Fruit fly (Drosophila melanogaster) whole organism, embryonic: ENCODE results near the gene Polr1D.

Experiments used
- Adf1 ChIP-seq: fragments of 200-800 bp; sonication (Bioruptor generic); IDR thresholded peaks from 2 replicates; pipeline ENCODE4 v1.3.6; 2022; ENCODE audit warnings: missing biosample characterization, missing genetic modification characterization
- CG14667 ChIP-seq: fragments of 200-800 bp; sonication (Bioruptor generic); IDR thresholded peaks from 2 replicates; pipeline ENCODE4 v1.3.6; 2022; ENCODE audit warnings: missing biosample characterization, missing genetic modification characterization
- CG1602 ChIP-seq: fragments of 200-800 bp; sonication (Bioruptor generic); optimal IDR thresholded peaks from 3 replicates; lab custom pipeline; 2016; ENCODE audit warnings: missing biosample characterization, missing genetic modification characterization
- CG1603 ChIP-seq: fragments of 200-800 bp; sonication (Bioruptor generic); optimal IDR thresholded peaks from 2 replicates; lab custom pipeline; 2019; ENCODE audit warnings: missing biosample characterization, mild to moderate bottlenecking, missing genetic modification characterization, moderate library complexity
- CG16815 ChIP-seq: fragments of 200-800 bp; sonication (Bioruptor generic); optimal IDR thresholded peaks from 3 replicates; lab custom pipeline; 2017; ENCODE audit warnings: missing biosample characterization, mild to moderate bottlenecking, missing genetic modification characterization
- CG17829 ChIP-seq: fragments of 200-800 bp; optimal IDR thresholded peaks from 2 replicates; lab custom pipeline; 2019; ENCODE audit warnings: missing biosample characterization, mild to moderate bottlenecking, missing genetic modification characterization, moderate library complexity
- CG18262 ChIP-seq: fragments of 200-800 bp; optimal IDR thresholded peaks from 3 replicates; lab custom pipeline; 2019; ENCODE audit warnings: missing biosample characterization, mild to moderate bottlenecking, missing genetic modification characterization, moderate library complexity
- CG32772 ChIP-seq: fragments of 200-800 bp; sonication (Bioruptor generic); IDR thresholded peaks from 2 replicates; pipeline ENCODE4 v1.3.6; 2022; ENCODE audit warnings: missing biosample characterization, missing genetic modification characterization
- CG33557 ChIP-seq: fragments of 200-800 bp; sonication (Bioruptor generic); optimal IDR thresholded peaks from 2 replicates; lab custom pipeline; 2019; ENCODE audit warnings: missing biosample characterization, mild to moderate bottlenecking, missing genetic modification characterization, moderate library complexity
- CG6175 ChIP-seq: fragments of 200-800 bp; sonication (Bioruptor generic); IDR thresholded peaks from 3 replicates; pipeline ENCODE4 v1.3.6; 2022; ENCODE audit warnings: missing biosample characterization, missing genetic modification characterization
- CG6654 ChIP-seq: fragments of 200-800 bp; sonication (Bioruptor generic); optimal IDR thresholded peaks from 2 replicates; lab custom pipeline; 2017; ENCODE audit warnings: missing biosample characterization, mild to moderate bottlenecking, missing genetic modification characterization
- CG6765 ChIP-seq: fragments of 200-800 bp; sonication (Bioruptor generic); optimal IDR thresholded peaks from 3 replicates; lab custom pipeline; 2017; ENCODE audit warnings: missing biosample characterization, mild to moderate bottlenecking, missing genetic modification characterization
- CG6813 ChIP-seq: fragments of 200-800 bp; sonication (Bioruptor generic); optimal IDR thresholded peaks from 2 replicates; lab custom pipeline; 2017; ENCODE audit warnings: missing biosample characterization, missing genetic modification characterization, mild to moderate bottlenecking, moderate library complexity, missing genetic modification reagents
- CG8290 ChIP-seq, 3 experiments: fragments of 200-800 bp; sonication (Bioruptor generic); optimal IDR thresholded peaks; 2 replicates each; lab custom pipeline; 2016 to 2019; ENCODE audit warnings: missing biosample characterization in 3 of 3, missing genetic modification characterization in 3 of 3, mild to moderate bottlenecking in 2 of 3, moderate library complexity in 1 of 3
- CG8478 ChIP-seq: fragments of >200 bp; optimal IDR thresholded peaks from 2 replicates; lab custom pipeline; 2018
- D19A ChIP-seq: fragments of 200-800 bp; optimal IDR thresholded peaks from 3 replicates; lab custom pipeline; 2019; ENCODE audit warnings: missing biosample characterization, mild to moderate bottlenecking, missing genetic modification characterization, moderate library complexity
- Dad ChIP-seq: fragments of 200-800 bp; sonication (Bioruptor generic); optimal IDR thresholded peaks from 3 replicates; lab custom pipeline; 2016; ENCODE audit warnings: missing biosample characterization, missing genetic modification characterization
- Deaf1 ChIP-seq: fragments of 200-800 bp; optimal IDR thresholded peaks from 3 replicates; lab custom pipeline; 2019; ENCODE audit warnings: missing biosample characterization, mild to moderate bottlenecking, missing genetic modification characterization, moderate library complexity
- HLHmδ ChIP-seq: fragments of 200-800 bp; sonication (Bioruptor generic); optimal IDR thresholded peaks from 2 replicates; lab custom pipeline; 2018; ENCODE audit warnings: missing biosample characterization, mild to moderate bottlenecking, missing genetic modification characterization, moderate library complexity
- Kr ChIP-seq: fragments of 200-800 bp; sonication (Bioruptor generic); optimal IDR thresholded peaks from 2 replicates; lab custom pipeline; 2017; ENCODE audit warnings: missing biosample characterization, mild to moderate bottlenecking, missing genetic modification characterization
- MTF-1 ChIP-seq: fragments of 200-800 bp; sonication (Bioruptor generic); optimal IDR thresholded peaks from 2 replicates; lab custom pipeline; 2018; ENCODE audit warnings: missing biosample characterization, mild to moderate bottlenecking, missing genetic modification characterization, borderline replicate concordance
- Mad ChIP-seq: fragments of 200-800 bp; sonication (Bioruptor generic); optimal IDR thresholded peaks from 2 replicates; lab custom pipeline; 2016; ENCODE audit warnings: missing biosample characterization, missing genetic modification characterization
- Med ChIP-seq: fragments of 200-800 bp; sonication (Bioruptor generic); peaks from one replicate; lab custom pipeline; 2016; ENCODE audit warnings: missing biosample characterization, missing genetic modification characterization, mild to moderate bottlenecking, inconsistent platforms, moderate library complexity
- Meics ChIP-seq: fragments of 200-800 bp; sonication (Bioruptor generic); optimal IDR thresholded peaks from 2 replicates; lab custom pipeline; 2017; ENCODE audit warnings: missing biosample characterization, mild to moderate bottlenecking, missing genetic modification characterization
- NK7.1 ChIP-seq: fragments of 200-800 bp; sonication (Bioruptor generic); optimal IDR thresholded peaks from 3 replicates; lab custom pipeline; 2016; ENCODE audit warnings: missing biosample characterization, missing genetic modification characterization
- NfI ChIP-seq: fragments of 200-800 bp; sonication (Bioruptor generic); optimal IDR thresholded peaks from 3 replicates; lab custom pipeline; 2018; ENCODE audit warnings: missing biosample characterization, mild to moderate bottlenecking, missing genetic modification characterization, moderate library complexity
- Sox100B ChIP-seq: fragments of 200-800 bp; sonication (Bioruptor generic); optimal IDR thresholded peaks from 3 replicates; lab custom pipeline; 2018; ENCODE audit warnings: missing biosample characterization, mild to moderate bottlenecking, missing genetic modification characterization
- Stat92E ChIP-seq, 3 experiments: fragments of >200 bp in 2 of 3; fragments of 200-800 bp in 1 of 3; sonication (Bioruptor generic) in 1 of 3; optimal IDR thresholded peaks; 2 replicates each; lab custom pipeline; 2017 to 2019; ENCODE audit warnings: missing biosample characterization in 3 of 3, missing genetic modification characterization in 3 of 3, mild to moderate bottlenecking in 1 of 3, moderate library complexity in 1 of 3
- abd-A ChIP-seq: fragments of 200-800 bp; sonication (Bioruptor generic); optimal IDR thresholded peaks from 3 replicates; lab custom pipeline; 2019; ENCODE audit warnings: missing biosample characterization, mild to moderate bottlenecking, missing genetic modification characterization, moderate library complexity
- disco-r ChIP-seq: fragments of 200-800 bp; sonication (Bioruptor generic); optimal IDR thresholded peaks from 2 replicates; lab custom pipeline; 2016; ENCODE audit warnings: missing biosample characterization, missing genetic modification characterization
- fd64A ChIP-seq: fragments of 200-800 bp; sonication (Bioruptor generic); optimal IDR thresholded peaks from 3 replicates; lab custom pipeline; 2018; ENCODE audit warnings: missing biosample characterization, mild to moderate bottlenecking, missing genetic modification characterization
- fd96Cb ChIP-seq: fragments of 200-800 bp; sonication (Bioruptor generic); optimal IDR thresholded peaks from 2 replicates; lab custom pipeline; 2018; ENCODE audit warnings: missing biosample characterization, mild to moderate bottlenecking, missing genetic modification characterization, moderate library complexity
- fru ChIP-seq: fragments of >200 bp; optimal IDR thresholded peaks from 2 replicates; lab custom pipeline; 2017
- gro ChIP-seq: fragments of 200-800 bp; sonication (Bioruptor generic); optimal IDR thresholded peaks from 2 replicates; lab custom pipeline; 2016; ENCODE audit warnings: missing biosample characterization, missing genetic modification characterization
- lov ChIP-seq, 2 experiments: fragments of 200-800 bp in 1 of 2; fragments of >200 bp in 1 of 2; sonication (Bioruptor generic) in 1 of 2; IDR thresholded peaks in 1 of 2; optimal IDR thresholded peaks in 1 of 2; 2 replicates in 1 of 2; 3 replicates in 1 of 2; pipeline versions ENCODE4 v1.3.6 to Lab custom; 2017 to 2022; ENCODE audit warnings: missing biosample characterization in 1 of 2, missing genetic modification characterization in 1 of 2
- nerfin-2 ChIP-seq: fragments of 200-800 bp; sonication (Bioruptor generic); IDR thresholded peaks from 2 replicates; pipeline ENCODE4 v1.3.6; 2022; ENCODE audit warnings: missing biosample characterization, missing genetic modification characterization; ENCODE audit not compliant: partially characterized antibody
- p53 ChIP-seq: fragments of 200-800 bp; sonication (Bioruptor generic); optimal IDR thresholded peaks from 2 replicates; lab custom pipeline; 2016; ENCODE audit warnings: missing biosample characterization, missing genetic modification characterization
- pros ChIP-seq: fragments of 200-800 bp; sonication (Bioruptor generic); optimal IDR thresholded peaks from 3 replicates; lab custom pipeline; 2019; ENCODE audit warnings: missing biosample characterization, mild to moderate bottlenecking, missing genetic modification characterization, moderate library complexity
- sens ChIP-seq: fragments of 200-800 bp; sonication (Bioruptor generic); peaks from one replicate; lab custom pipeline; 2016; ENCODE audit warnings: missing biosample characterization, missing genetic modification characterization
- slbo ChIP-seq: fragments of 200-800 bp; sonication (Bioruptor generic); IDR thresholded peaks from 2 replicates; pipeline ENCODE4 v1.3.6; 2022; ENCODE audit warnings: missing biosample characterization, missing genetic modification characterization
- sob ChIP-seq: fragments of 200-800 bp; sonication (Bioruptor generic); IDR thresholded peaks from 2 replicates; pipeline ENCODE4 v1.3.6; 2022; ENCODE audit warnings: missing biosample characterization, missing genetic modification characterization
- sqz ChIP-seq: fragments of 200-800 bp; sonication (Bioruptor generic); optimal IDR thresholded peaks from 3 replicates; lab custom pipeline; 2018; ENCODE audit warnings: missing biosample characterization, mild to moderate bottlenecking, missing genetic modification characterization
- ssp ChIP-seq: fragments of 200-800 bp; sonication (Bioruptor generic); IDR thresholded peaks from 2 replicates; pipeline ENCODE4 v1.3.6; 2022; ENCODE audit warnings: missing biosample characterization, missing genetic modification characterization
- stc ChIP-seq: fragments of 200-800 bp; sonication (Bioruptor generic); IDR thresholded peaks from 2 replicates; pipeline ENCODE4 v1.3.6; 2022; ENCODE audit warnings: missing biosample characterization, missing genetic modification characterization
- sug ChIP-seq: fragments of 200-800 bp; optimal IDR thresholded peaks from 2 replicates; lab custom pipeline; 2019; ENCODE audit warnings: missing biosample characterization, mild to moderate bottlenecking, missing genetic modification characterization, moderate library complexity
- wek ChIP-seq: fragments of 200-800 bp; sonication (Bioruptor generic); optimal IDR thresholded peaks from 3 replicates; lab custom pipeline; 2018; ENCODE audit warnings: missing biosample characterization, mild to moderate bottlenecking, missing genetic modification characterization, moderate library complexity
- yki ChIP-seq: fragments of >200 bp; optimal IDR thresholded peaks from 3 replicates; lab custom pipeline; 2018
- zf30C ChIP-seq: fragments of 200-800 bp; sonication (Bioruptor generic); optimal IDR thresholded peaks from 3 replicates; lab custom pipeline; 2018; ENCODE audit warnings: missing biosample characterization, mild to moderate bottlenecking, missing genetic modification characterization

The Polr1D gene

DNA sequence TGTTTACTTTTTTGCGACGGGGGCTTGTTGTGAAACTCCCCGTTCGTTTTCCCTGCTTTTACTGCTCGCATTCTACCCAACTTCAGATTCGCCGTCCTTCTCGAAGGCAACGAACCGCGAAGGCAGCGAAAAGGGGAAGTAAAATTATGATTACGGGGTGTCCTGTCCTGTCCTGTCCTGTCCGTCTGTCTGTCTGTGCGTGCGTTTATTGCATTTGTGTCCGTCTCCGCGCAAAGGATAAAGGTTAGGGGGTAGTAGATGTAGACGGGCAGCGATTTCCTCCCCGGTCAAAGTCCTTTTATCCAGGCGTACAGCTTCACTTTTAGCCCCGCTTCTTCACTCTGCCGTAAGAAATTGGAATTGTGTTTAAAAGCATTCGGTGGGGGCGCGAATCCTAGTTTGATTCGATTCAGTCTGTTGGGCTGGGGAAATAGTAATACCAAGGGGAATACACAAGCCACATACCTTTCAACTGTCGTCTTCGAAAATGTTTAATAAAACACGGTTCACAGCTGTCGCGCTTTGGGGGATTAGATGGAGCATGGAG lies 32.2 kb upstream of the Polr1D start:
- TF ChIP-seq Kr (no peak), CG1603 (tag; lab: Kevin White, UChicago) (no peak), gro (GFP tag; lab: Kevin White, UChicago) (no peak), CG16815 (GFP tag; lab: Kevin White, UChicago) (no peak), NfI (GFP tag; lab: Kevin White, UChicago) (no peak), NK7.1 (GFP tag; lab: Kevin White, UChicago) (no peak), abd-A (tag; lab: Kevin White, UChicago) (peak; percentile 88), p53 (GFP tag; lab: Kevin White, UChicago) (no peak), nerfin-2 (no peak), CG33557 (GFP tag; lab: Kevin White, UChicago) (no peak), Deaf1 (no peak), fru (no peak), CG1602 (GFP tag; lab: Kevin White, UChicago) (no peak), CG6654 (GFP tag; lab: Kevin White, UChicago) (no peak), lov (optimal IDR thresholded peaks at IDR 0.05; lab: Kevin White, UChicago) (no peak), lov (GFP tag; IDR thresholded peaks at IDR 0.05; lab: Robert Waterston, UW) (0 out of 3 replicates have a peak, but pooled peaks have one; percentile 18), disco-r (no peak), CG6765 (GFP tag; lab: Kevin White, UChicago) (no peak), CG6175 (no peak), CG8478 (lab: Kevin White, UChicago) (no peak), wek (GFP tag; lab: Kevin White, UChicago) (no peak), Stat92E (GFP tag; optimal IDR thresholded peaks at IDR 0.05; lab: Kevin White, UChicago) (no peak), Med (GFP tag; lab: Kevin White, UChicago) (peak; percentile 71), CG14667 (GFP tag; lab: Robert Waterston, UW) (no peak), sqz (peak; percentile 39), CG18262 (tag; lab: Kevin White, UChicago) (no peak), MTF-1 (no peak), sug (tag; lab: Kevin White, UChicago) (no peak), yki (lab: Kevin White, UChicago) (no peak), slbo (GFP tag; lab: Robert Waterston, UW) (no peak), D19A (tag; lab: Kevin White, UChicago) (no peak), Meics (GFP tag; lab: Kevin White, UChicago) (no peak), sens (GFP tag; lab: Kevin White, UChicago) (peak; percentile 46), fd96Cb (tag; lab: Kevin White, UChicago) (no peak), sob (GFP tag; lab: Robert Waterston, UW) (no peak), Mad (GFP tag; lab: Kevin White, UChicago) (no peak), Adf1 (GFP tag; lab: Robert Waterston, UW) (peak; percentile 8; the same call in 1 of the 2 replicates), stc (GFP tag; lab: Robert Waterston, UW) (no peak), CG17829 (tag; lab: Kevin White, UChicago) (no peak), fd64A (GFP tag; lab: Kevin White, UChicago) (no peak), pros (peak; percentile 96), CG6813 (GFP tag; lab: Kevin White, UChicago) (no peak), Sox100B (GFP tag; lab: Kevin White, UChicago) (no peak), ssp (GFP tag; lab: Robert Waterston, UW) (no peak), HLHmδ (GFP tag; lab: Kevin White, UChicago) (no peak), CG32772 (GFP tag; lab: Robert Waterston, UW) (no peak), Dad (GFP tag; lab: Kevin White, UChicago) (no peak), CG8290 (GFP tag; optimal IDR thresholded peaks at IDR 0.05; lab: Kevin White, UChicago) (no peak), CG8290 (tag; optimal IDR thresholded peaks at IDR 0.05; lab: Kevin White, UChicago) (no peak), zf30C (GFP tag; lab: Kevin White, UChicago) (no peak)
